Fruit fly (Drosophila melanogaster) whole organism, embryonic: ENCODE results near the gene CG34260.
A peak's percentile ranks its signal among the peaks of the same experiment; 100 is the strongest.

Experiments
- Bgb ChIP-seq: fragments of 200-800 bp; sonication (Bioruptor generic); IDR thresholded peaks from 2 replicates; pipeline ENCODE4 v1.3.6; 2022; ENCODE audit warnings: missing biosample characterization, missing genetic modification characterization; ENCODE audit not compliant: partially characterized antibody
- CG14710 ChIP-seq: fragments of 200-800 bp; sonication (Bioruptor generic); optimal IDR thresholded peaks from 3 replicates; lab custom pipeline; 2019; ENCODE audit warnings: missing biosample characterization, mild to moderate bottlenecking, missing genetic modification characterization, moderate library complexity
- CG15479 ChIP-seq: fragments of 200-800 bp; sonication (Bioruptor generic); optimal IDR thresholded peaks from 3 replicates; lab custom pipeline; 2019; ENCODE audit warnings: missing biosample characterization, mild to moderate bottlenecking, missing genetic modification characterization, moderate library complexity
- CG17802 ChIP-seq: fragments of 200-800 bp; sonication (Bioruptor generic); optimal IDR thresholded peaks from 2 replicates; lab custom pipeline; 2018; ENCODE audit warnings: missing biosample characterization, mild to moderate bottlenecking, missing genetic modification characterization, moderate library complexity
- CG32767 ChIP-seq: fragments of 200-800 bp; sonication (Bioruptor generic); IDR thresholded peaks from 2 replicates; pipeline ENCODE4 v1.3.6; 2022; ENCODE audit warnings: missing biosample characterization, missing genetic modification characterization
- CG3995 ChIP-seq: fragments of 200-800 bp; sonication (Bioruptor generic); optimal IDR thresholded peaks from 3 replicates; lab custom pipeline; 2016; ENCODE audit warnings: missing biosample characterization, missing genetic modification characterization
- CG5180 ChIP-seq: fragments of 200-800 bp; sonication (Bioruptor generic); optimal IDR thresholded peaks from 3 replicates; lab custom pipeline; 2017; ENCODE audit warnings: missing biosample characterization, missing genetic modification characterization, mild to moderate bottlenecking, moderate library complexity, missing genetic modification reagents
- CG6654 ChIP-seq: fragments of 200-800 bp; sonication (Bioruptor generic); optimal IDR thresholded peaks from 2 replicates; lab custom pipeline; 2017; ENCODE audit warnings: missing biosample characterization, mild to moderate bottlenecking, missing genetic modification characterization
- CG7271 ChIP-seq: fragments of 200-800 bp; sonication (Bioruptor generic); optimal IDR thresholded peaks from 2 replicates; lab custom pipeline; 2018; ENCODE audit warnings: missing biosample characterization, mild to moderate bottlenecking, missing genetic modification characterization, moderate library complexity
- CG9797 ChIP-seq: fragments of 200-800 bp; sonication (Bioruptor generic); optimal IDR thresholded peaks from 3 replicates; lab custom pipeline; 2018; ENCODE audit warnings: missing biosample characterization, mild to moderate bottlenecking, missing genetic modification characterization
- Deaf1 ChIP-seq: fragments of 200-800 bp; optimal IDR thresholded peaks from 3 replicates; lab custom pipeline; 2019; ENCODE audit warnings: missing biosample characterization, mild to moderate bottlenecking, missing genetic modification characterization, moderate library complexity
- Dip3 ChIP-seq: fragments of 200-800 bp; sonication (Bioruptor generic); optimal IDR thresholded peaks from 3 replicates; lab custom pipeline; 2016; ENCODE audit warnings: missing biosample characterization, missing genetic modification characterization
- Doc2 ChIP-seq: fragments of 200-800 bp; sonication (Bioruptor generic); IDR thresholded peaks from 2 replicates; pipeline ENCODE4 v1.3.6; 2022; ENCODE audit warnings: missing biosample characterization, missing genetic modification characterization
- Eip74EF ChIP-seq, 2 experiments: fragments of 200-800 bp in 1 of 2; fragments of >200 bp in 1 of 2; sonication (Bioruptor generic) in 1 of 2; optimal IDR thresholded peaks; 2 replicates each; lab custom pipeline; 2017 to 2019; ENCODE audit warnings: missing biosample characterization in 2 of 2, missing genetic modification characterization in 2 of 2, mild to moderate bottlenecking in 1 of 2, moderate library complexity in 1 of 2
- GATAe ChIP-seq: fragments of 200-800 bp; sonication (Bioruptor generic); conservative IDR thresholded peaks from 2 replicates; pipeline ENCODE4 v1.3.6; 2022; ENCODE audit warnings: missing biosample characterization, missing genetic modification characterization
- HLH4C ChIP-seq: fragments of 200-800 bp; sonication (Bioruptor generic); IDR thresholded peaks from 3 replicates; pipeline ENCODE4 v1.3.6; 2022; ENCODE audit warnings: missing biosample characterization, missing genetic modification characterization; ENCODE audit not compliant: partially characterized antibody
- Kr ChIP-seq: fragments of 200-800 bp; sonication (Bioruptor generic); optimal IDR thresholded peaks from 2 replicates; lab custom pipeline; 2017; ENCODE audit warnings: missing biosample characterization, mild to moderate bottlenecking, missing genetic modification characterization
- NC2α ChIP-seq: fragments of 200-800 bp; sonication (Bioruptor generic); optimal IDR thresholded peaks from 2 replicates; lab custom pipeline; 2016; ENCODE audit warnings: missing biosample characterization, missing genetic modification characterization
- NC2β ChIP-seq: fragments of 200-800 bp; sonication (Bioruptor generic); optimal IDR thresholded peaks from 2 replicates; lab custom pipeline; 2016; ENCODE audit warnings: missing biosample characterization, missing genetic modification characterization
- Opbp ChIP-seq: fragments of 200-800 bp; sonication (Bioruptor generic); IDR thresholded peaks from 3 replicates; pipeline ENCODE4 v1.3.6; 2022; ENCODE audit warnings: missing biosample characterization, missing genetic modification characterization; ENCODE audit not compliant: partially characterized antibody
- Scr ChIP-seq: fragments of 200-800 bp; sonication (Bioruptor generic); IDR thresholded peaks from 2 replicates; pipeline ENCODE4 v1.3.6; 2022; ENCODE audit warnings: missing biosample characterization, missing genetic modification characterization; ENCODE audit not compliant: partially characterized antibody
- abd-A ChIP-seq: fragments of 200-800 bp; sonication (Bioruptor generic); optimal IDR thresholded peaks from 3 replicates; lab custom pipeline; 2019; ENCODE audit warnings: missing biosample characterization, mild to moderate bottlenecking, missing genetic modification characterization, moderate library complexity
- amos ChIP-seq: fragments of 200-800 bp; sonication (Bioruptor generic); IDR thresholded peaks from 2 replicates; pipeline ENCODE4 v1.3.6; 2022; ENCODE audit warnings: missing biosample characterization, missing genetic modification characterization; ENCODE audit not compliant: partially characterized antibody
- cad ChIP-seq: fragments of >200 bp; optimal IDR thresholded peaks from 2 replicates; lab custom pipeline; 2017; ENCODE audit warnings: missing biosample characterization, missing genetic modification characterization
- corto ChIP-seq: fragments of 200-800 bp; sonication (Bioruptor generic); optimal IDR thresholded peaks from 2 replicates; lab custom pipeline; 2016; ENCODE audit warnings: missing biosample characterization, mild to moderate bottlenecking, missing genetic modification characterization, moderate library complexity
- dysf ChIP-seq: fragments of 200-800 bp; sonication (Bioruptor generic); IDR thresholded peaks from 3 replicates; pipeline ENCODE4 v1.3.6; 2022; ENCODE audit warnings: missing biosample characterization, missing genetic modification characterization
- en ChIP-seq: fragments of 200-800 bp; sonication (Bioruptor generic); optimal IDR thresholded peaks from 2 replicates; lab custom pipeline; 2016; ENCODE audit warnings: missing biosample characterization, missing genetic modification characterization
- gce ChIP-seq: fragments of 200-800 bp; sonication (Bioruptor generic); IDR thresholded peaks from 3 replicates; pipeline ENCODE4 v1.3.6; 2022; ENCODE audit warnings: missing biosample characterization, missing genetic modification characterization
- gem ChIP-seq: fragments of 200-800 bp; sonication (Bioruptor generic); optimal IDR thresholded peaks from 2 replicates; lab custom pipeline; 2019; ENCODE audit warnings: missing biosample characterization, mild to moderate bottlenecking, missing genetic modification characterization, moderate library complexity
- gro ChIP-seq: fragments of 200-800 bp; sonication (Bioruptor generic); optimal IDR thresholded peaks from 2 replicates; lab custom pipeline; 2016; ENCODE audit warnings: missing biosample characterization, missing genetic modification characterization
- h ChIP-seq: fragments of >200 bp; optimal IDR thresholded peaks from 2 replicates; lab custom pipeline; 2017
- ind ChIP-seq: fragments of 200-800 bp; sonication (Bioruptor generic); optimal IDR thresholded peaks from 3 replicates; lab custom pipeline; 2016; ENCODE audit warnings: missing biosample characterization, missing genetic modification characterization
- jumu ChIP-seq: fragments of 200-800 bp; sonication (Bioruptor generic); optimal IDR thresholded peaks from 3 replicates; lab custom pipeline; 2016; ENCODE audit warnings: missing biosample characterization, missing genetic modification characterization
- ken ChIP-seq: fragments of 200-800 bp; sonication (Bioruptor generic); IDR thresholded peaks from 3 replicates; pipeline ENCODE4 v1.3.6; 2022; ENCODE audit warnings: missing biosample characterization, missing genetic modification characterization
- nmo ChIP-seq: fragments of 200-800 bp; sonication (Bioruptor generic); optimal IDR thresholded peaks from 2 replicates; lab custom pipeline; 2018; ENCODE audit warnings: missing biosample characterization, mild to moderate bottlenecking, missing genetic modification characterization, moderate library complexity
- oc ChIP-seq: fragments of 200-800 bp; sonication (Bioruptor generic); optimal IDR thresholded peaks from 2 replicates; lab custom pipeline; 2018; ENCODE audit warnings: missing biosample characterization, mild to moderate bottlenecking, missing genetic modification characterization, moderate library complexity
- sc ChIP-seq, 3 experiments: fragments of >200 bp in 2 of 3; fragments of 200-800 bp in 1 of 3; sonication (Bioruptor generic) in 1 of 3; optimal IDR thresholded peaks; 2 replicates in 2 of 3; 3 replicates in 1 of 3; lab custom pipeline; 2017; ENCODE audit warnings: mild to moderate bottlenecking in 1 of 3, missing biosample characterization in 1 of 3, missing genetic modification characterization in 1 of 3, missing genetic modification reagents in 1 of 3
- sens ChIP-seq: fragments of 200-800 bp; sonication (Bioruptor generic); peaks from one replicate; lab custom pipeline; 2016; ENCODE audit warnings: missing biosample characterization, missing genetic modification characterization
- seq ChIP-seq: fragments of 200-800 bp; sonication (Bioruptor generic); IDR thresholded peaks from 2 replicates; pipeline ENCODE4 v1.3.6; 2022; ENCODE audit warnings: missing biosample characterization, missing genetic modification characterization
- sqz ChIP-seq: fragments of 200-800 bp; sonication (Bioruptor generic); optimal IDR thresholded peaks from 3 replicates; lab custom pipeline; 2018; ENCODE audit warnings: missing biosample characterization, mild to moderate bottlenecking, missing genetic modification characterization
- tll ChIP-seq, 2 experiments: fragments of 200-800 bp in 1 of 2; fragments of >200 bp in 1 of 2; sonication (Bioruptor generic) in 1 of 2; optimal IDR thresholded peaks; 2 replicates each; lab custom pipeline; 2017 to 2019; ENCODE audit warnings: missing biosample characterization in 2 of 2, missing genetic modification characterization in 2 of 2, mild to moderate bottlenecking in 1 of 2, moderate library complexity in 1 of 2
- tx ChIP-seq: fragments of 200-800 bp; sonication (Bioruptor generic); optimal IDR thresholded peaks from 2 replicates; lab custom pipeline; 2016; ENCODE audit warnings: missing biosample characterization, missing genetic modification characterization
- vvl ChIP-seq: fragments of 200-800 bp; sonication (Bioruptor generic); IDR thresholded peaks from 2 replicates; pipeline ENCODE4 v1.3.6; 2022; ENCODE audit warnings: missing biosample characterization, missing genetic modification characterization
- wdn ChIP-seq: fragments of 200-800 bp; sonication (Bioruptor generic); IDR thresholded peaks from 2 replicates; pipeline ENCODE4 v1.3.6; 2022; ENCODE audit warnings: missing biosample characterization, missing genetic modification characterization
- zen ChIP-seq: fragments of 200-800 bp; sonication (Bioruptor generic); optimal IDR thresholded peaks from 3 replicates; lab custom pipeline; 2018; ENCODE audit warnings: missing biosample characterization, mild to moderate bottlenecking, missing genetic modification characterization, moderate library complexity

Gene CG34260

DNA sequence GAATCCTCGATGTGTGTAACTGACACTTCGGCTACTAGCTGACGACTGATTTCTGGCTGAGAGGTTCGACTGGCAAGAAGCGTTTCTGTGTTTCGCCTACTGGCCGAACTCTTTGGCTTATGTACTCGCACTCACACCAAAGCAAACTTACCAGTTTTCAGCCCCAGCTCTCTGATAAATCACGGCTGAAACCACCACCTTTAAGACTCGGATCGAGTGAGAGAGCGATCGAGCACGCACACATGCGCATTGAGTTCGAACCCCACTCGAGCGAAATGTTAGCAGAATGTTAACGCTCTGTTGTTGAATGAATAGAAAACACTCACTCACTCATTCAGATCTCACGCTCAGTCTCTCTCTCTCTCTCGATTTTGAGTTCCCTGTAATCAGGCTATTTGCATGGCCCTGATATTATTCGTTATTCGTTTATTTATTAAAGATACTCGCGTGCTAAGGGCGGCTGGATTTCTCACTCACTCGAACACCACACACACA is 18.5 kb upstream of the CG34260 start, which contains the start of gene kni (continued):
- 0 out of 3 replicates have a peak, but pooled peaks have one; percentile 34 for TF ChIP-seq HLH4C
- peak; percentile 23; the same call in 1 of the 2 replicates for TF ChIP-seq seq
- no peak for TF ChIP-seq CG3995 (GFP tag; lab: Kevin White, UChicago)
- TF ChIP-seq vvl (GFP tag; lab: Robert Waterston, UW) = 0 out of 2 replicates have a peak, but pooled peaks have one; percentile 22
- no peak; the same call in 1 of the 2 replicates for TF ChIP-seq amos
- TF ChIP-seq Eip74EF (GFP tag; optimal IDR thresholded peaks at IDR 0.05; lab: Kevin White, UChicago) = no peak
- no peak for TF ChIP-seq ind (GFP tag; lab: Kevin White, UChicago)
- peak; percentile 33; the same call in 1 of the 2 replicates for TF ChIP-seq Scr
- peak; percentile 11 for TF ChIP-seq CG5180
- TF ChIP-seq Deaf1 (tag; lab: Kevin White, UChicago) = peak; percentile 81
- TF ChIP-seq CG32767 (GFP tag; lab: Robert Waterston, UW) = no peak
- no peak for TF ChIP-seq CG9797 (GFP tag; lab: Kevin White, UChicago)
- no peak for TF ChIP-seq Dip3 (GFP tag; lab: Kevin White, UChicago)
- TF ChIP-seq abd-A (tag; lab: Kevin White, UChicago) = peak; percentile 16
- TF ChIP-seq, all 482 proteins: peak for 22

dm6 chr3L:20696494-20696893 is 17.4 kb upstream of the CG34260 start:
- TF ChIP-seq Kr (peak; percentile 94), tll (GFP tag; optimal IDR thresholded peaks at IDR 0.05; lab: Kevin White, UChicago) (peak in 1 of 2 experiments; percentile 98), CG7271 (peak; percentile 46), sens (GFP tag; lab: Kevin White, UChicago) (peak; percentile 22), NC2β (GFP tag; lab: Kevin White, UChicago) (no peak), cad (GFP tag; lab: Kevin White, UChicago) (peak; percentile 42)

- TF ChIP-seq GATAe (GFP tag; lab: Robert Waterston, UW) (no peak), sc (optimal IDR thresholded peaks at IDR 0.05; lab: Kevin White, UChicago) (no peak), sc (GFP tag; optimal IDR thresholded peaks at IDR 0.05; lab: Kevin White, UChicago) (no peak), oc (tag; lab: Kevin White, UChicago) (peak; percentile 54), CG15479 (GFP tag; lab: Kevin White, UChicago) (peak; percentile 53), tx (GFP tag; lab: Kevin White, UChicago) (no peak), sqz (peak; percentile 40), CG6654 (GFP tag; lab: Kevin White, UChicago) (no peak), dysf (GFP tag; lab: Robert Waterston, UW) (no peak), CG5180 (no peak), cad (GFP tag; lab: Kevin White, UChicago) (peak; percentile 85), nmo (no peak), CG17802 (tag; lab: Kevin White, UChicago) (no peak), tll (GFP tag; optimal IDR thresholded peaks at IDR 0.05; lab: Kevin White, UChicago) (peak in 1 of 2 experiments; percentile 97), corto (GFP tag; lab: Kevin White, UChicago) (no peak), zen (tag; lab: Kevin White, UChicago) (peak; percentile 40), ken (0 out of 3 replicates have a peak, but pooled peaks have one; percentile 17), Doc2 (GFP tag; lab: Robert Waterston, UW) (no peak), en (GFP tag; lab: Kevin White, UChicago) (no peak), wdn (GFP tag; lab: Robert Waterston, UW) (no peak), NC2β (GFP tag; lab: Kevin White, UChicago) (no peak), CG14710 (tag; lab: Kevin White, UChicago) (no peak), NC2α (no peak), gro (GFP tag; lab: Kevin White, UChicago) (no peak), h (lab: Kevin White, UChicago) (no peak), gce (no peak), gem (no peak), CG7271 (peak; percentile 30), Bgb (no peak), Opbp (GFP tag; lab: Robert Waterston, UW) (no peak), HLH4C (no peak), jumu (GFP tag; lab: Kevin White, UChicago) (no peak)
Measured at dm6 chr3L:20697166-20697791, 16.6 kb upstream of the CG34260 start.
